Fruit fly (Drosophila melanogaster): ENCODE data around the gene CG46467.

The CG46467 gene

DNA sequence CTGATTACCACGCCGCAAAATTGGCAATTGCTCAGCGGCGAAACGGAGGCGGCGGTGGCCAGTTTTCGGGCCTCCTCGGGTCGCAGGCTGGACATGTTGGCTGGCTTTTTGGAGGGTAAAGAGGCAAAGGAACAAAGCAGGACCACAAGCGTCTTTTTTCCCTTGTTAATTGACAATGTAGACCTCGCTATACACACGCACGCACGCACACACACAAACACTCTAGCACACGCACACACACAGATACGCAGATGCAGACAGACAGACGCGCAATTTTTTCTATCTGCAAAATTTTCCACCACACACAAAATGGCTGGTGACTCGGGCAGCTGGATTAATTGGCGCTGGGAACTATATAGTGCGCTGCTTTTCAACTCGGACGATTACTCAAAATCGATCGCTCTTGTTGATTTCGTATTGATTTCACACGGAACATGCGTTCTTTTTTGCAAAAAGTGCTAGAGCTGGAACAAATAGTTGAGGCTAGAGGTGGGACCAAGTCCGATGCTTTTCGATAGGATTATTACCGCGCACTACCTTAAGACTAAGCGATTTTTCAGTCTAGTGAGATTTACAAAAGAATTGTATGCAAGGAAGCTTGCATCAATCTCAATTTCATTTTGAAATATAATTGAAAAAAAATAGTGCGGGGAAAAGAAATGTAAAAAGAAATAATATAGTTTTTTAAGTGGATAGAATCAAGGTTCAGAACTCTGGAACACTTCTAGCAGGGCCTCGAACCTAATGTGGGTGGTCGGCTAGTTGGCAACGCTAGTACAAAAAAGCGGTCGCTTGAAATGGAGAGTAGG, 111.3 kb downstream of the CG46467 start, which contains the start of gene Art4:
TSS of gene Art4 (minus strand) at position 476 of the 809 bp plus-strand sequence.
- TF ChIP-seq Dll (optimal IDR thresholded peaks at IDR 0.05) (no peak), CG8478 (optimal IDR thresholded peaks at IDR 0.05) (no peak), pan (optimal IDR thresholded peaks at IDR 0.05) (no peak), psq (optimal IDR thresholded peaks at IDR 0.05) (no peak), EcR (GFP tag; optimal IDR thresholded peaks at IDR 0.05) (no peak), usp (GFP tag; optimal IDR thresholded peaks at IDR 0.05) (no peak)

DNA sequence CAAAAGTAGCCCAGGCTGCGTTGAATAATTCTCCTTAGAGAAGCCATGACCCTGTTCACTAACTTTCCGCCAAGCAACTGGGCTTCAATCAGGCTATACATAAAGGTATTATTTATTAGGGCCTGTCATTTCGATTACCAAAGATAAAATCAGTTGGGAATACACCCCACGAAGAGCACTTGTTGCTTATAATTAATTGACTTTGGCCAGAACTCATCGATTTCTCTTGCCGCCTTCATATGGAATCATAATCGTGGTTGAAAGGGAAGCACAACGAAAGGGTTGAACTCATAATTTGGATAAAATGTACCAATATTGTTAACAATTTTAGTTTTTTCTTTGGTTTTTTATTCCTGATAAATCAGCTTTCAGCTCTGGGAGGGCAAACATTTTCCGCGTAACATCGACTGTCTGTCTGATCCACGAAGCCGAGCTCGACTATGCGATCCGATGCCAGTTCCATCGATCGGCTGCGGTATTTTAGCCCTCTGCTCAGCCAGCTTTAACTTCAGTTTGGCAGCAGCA, 122.3 kb downstream of the CG46467 start, which contains the start of the genes Gr85a and Spn85F:
TSS of gene Gr85a (minus strand) at position 101 of the 525 bp plus-strand sequence.
TSS of gene Spn85F (plus strand) at position 475 of the 525 bp plus-strand sequence.
- no peak for TF ChIP-seq EcR (GFP tag; optimal IDR thresholded peaks at IDR 0.05)
- TF ChIP-seq pan (optimal IDR thresholded peaks at IDR 0.05) = no peak
- TF ChIP-seq CG8478 (optimal IDR thresholded peaks at IDR 0.05) = no peak
- TF ChIP-seq psq (optimal IDR thresholded peaks at IDR 0.05) = no peak
- TF ChIP-seq Dll (optimal IDR thresholded peaks at IDR 0.05) = no peak
- no peak for TF ChIP-seq usp (GFP tag; optimal IDR thresholded peaks at IDR 0.05)

- TF ChIP-seq psq (optimal IDR thresholded peaks at IDR 0.05) = no peak
- no peak for TF ChIP-seq Dll (optimal IDR thresholded peaks at IDR 0.05)
- no peak for TF ChIP-seq pan (optimal IDR thresholded peaks at IDR 0.05)
- TF ChIP-seq CG8478 (optimal IDR thresholded peaks at IDR 0.05) = no peak
- TF ChIP-seq usp (GFP tag; optimal IDR thresholded peaks at IDR 0.05) = no peak
- TF ChIP-seq EcR (GFP tag; optimal IDR thresholded peaks at IDR 0.05) = no peak
These were observed 126.8 kb downstream of the CG46467 start, which contains the start of gene CG5359 for dm6 chr3R:10001174-10001789. CG5359 (minus strand) TSS chr3R:10001276.

- no peak for TF ChIP-seq usp (GFP tag; optimal IDR thresholded peaks at IDR 0.05)
- no peak for TF ChIP-seq Dll (optimal IDR thresholded peaks at IDR 0.05)
- TF ChIP-seq CG8478 (optimal IDR thresholded peaks at IDR 0.05) = no peak
These were observed 149.7 kb downstream of the CG46467 start for dm6 chr3R:10024032-10024712.

dm6 chr3R:10025050-10025449, 150.6 kb downstream of the CG46467 start, which contains the start of gene CG31407:
CG31407 (minus strand) TSS chr3R:10025150.
- TF ChIP-seq pan (optimal IDR thresholded peaks at IDR 0.05) (no peak), psq (optimal IDR thresholded peaks at IDR 0.05) (no peak), CG8478 (optimal IDR thresholded peaks at IDR 0.05) (no peak), EcR (GFP tag; optimal IDR thresholded peaks at IDR 0.05) (no peak), Dll (optimal IDR thresholded peaks at IDR 0.05) (no peak), usp (GFP tag; optimal IDR thresholded peaks at IDR 0.05) (no peak)

DNA sequence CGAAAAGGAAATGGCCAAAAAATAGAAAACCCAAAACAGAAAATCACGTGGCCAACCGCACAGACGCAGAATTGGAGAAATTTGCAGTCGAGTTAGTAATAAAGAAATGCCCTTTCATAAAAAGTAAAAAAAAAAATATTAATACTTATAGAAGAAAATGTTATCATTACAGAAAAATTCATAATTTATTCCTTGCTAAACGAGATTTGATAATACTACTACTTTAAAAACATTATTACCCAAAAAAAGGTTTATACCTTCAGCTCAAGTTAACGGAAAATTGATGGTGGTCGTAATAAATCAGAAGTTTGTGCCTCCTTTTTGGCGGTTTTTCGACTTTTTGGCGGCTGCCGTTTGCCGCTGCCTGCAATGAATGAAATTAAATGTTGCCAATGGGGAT, 153.9 kb downstream of the CG46467 start:
- no peak for TF ChIP-seq CG8478 (optimal IDR thresholded peaks at IDR 0.05)
- no peak for TF ChIP-seq pan (optimal IDR thresholded peaks at IDR 0.05)
- TF ChIP-seq psq (optimal IDR thresholded peaks at IDR 0.05) = no peak
- no peak for TF ChIP-seq Dll (optimal IDR thresholded peaks at IDR 0.05)
- TF ChIP-seq usp (GFP tag; optimal IDR thresholded peaks at IDR 0.05) = no peak
- TF ChIP-seq EcR (GFP tag; optimal IDR thresholded peaks at IDR 0.05) = no peak

dm6 chr3R:10031480-10031879, 157.0 kb downstream of the CG46467 start:
- no peak for TF ChIP-seq pan (optimal IDR thresholded peaks at IDR 0.05)
- no peak for TF ChIP-seq EcR (GFP tag; optimal IDR thresholded peaks at IDR 0.05)
- no peak for TF ChIP-seq usp (GFP tag; optimal IDR thresholded peaks at IDR 0.05)
- no peak for TF ChIP-seq CG8478 (optimal IDR thresholded peaks at IDR 0.05)
- no peak for TF ChIP-seq Dll (optimal IDR thresholded peaks at IDR 0.05)
- TF ChIP-seq psq (optimal IDR thresholded peaks at IDR 0.05) = no peak

DNA sequence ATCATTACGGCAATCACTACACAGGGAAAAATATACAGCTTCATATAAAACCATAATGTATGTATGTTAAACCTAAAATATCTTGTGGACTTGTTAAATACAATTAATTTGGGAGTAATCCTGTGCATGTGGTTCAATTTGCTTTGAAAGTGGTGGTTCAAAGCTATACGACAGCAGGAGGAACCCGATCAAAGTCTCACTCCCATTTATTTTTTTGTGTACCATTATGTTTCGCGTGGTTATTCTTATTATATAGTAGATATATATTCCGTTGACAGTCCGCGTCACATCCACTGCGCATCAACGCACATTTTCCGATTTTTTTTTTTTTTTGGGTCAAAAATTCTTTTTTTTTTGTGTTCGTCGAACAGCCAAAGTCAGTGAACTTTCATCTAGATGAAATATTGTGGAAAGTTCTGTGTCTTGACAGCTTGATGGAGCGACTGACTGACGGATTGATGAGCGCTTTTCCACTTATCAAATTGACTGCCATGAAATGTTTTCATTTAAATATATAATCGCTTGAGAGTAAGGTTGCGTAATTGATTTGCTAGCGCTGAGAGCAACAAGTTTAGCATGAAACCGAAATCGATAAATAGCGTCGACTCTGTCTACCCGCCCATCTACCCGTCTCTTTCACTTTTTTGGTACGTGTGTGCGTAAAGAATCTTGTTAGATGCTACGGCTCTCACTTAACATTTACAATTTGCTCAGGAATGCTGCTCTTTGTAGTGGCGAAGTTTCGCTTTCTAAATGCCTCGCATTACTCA, 158.7 kb downstream of the CG46467 start:
- TF ChIP-seq usp (GFP tag; optimal IDR thresholded peaks at IDR 0.05) = no peak
- TF ChIP-seq psq (optimal IDR thresholded peaks at IDR 0.05) = no peak
- no peak for TF ChIP-seq pan (optimal IDR thresholded peaks at IDR 0.05)
- no peak for TF ChIP-seq CG8478 (optimal IDR thresholded peaks at IDR 0.05)
- TF ChIP-seq EcR (GFP tag; optimal IDR thresholded peaks at IDR 0.05) = no peak
- no peak for TF ChIP-seq Dll (optimal IDR thresholded peaks at IDR 0.05)

DNA sequence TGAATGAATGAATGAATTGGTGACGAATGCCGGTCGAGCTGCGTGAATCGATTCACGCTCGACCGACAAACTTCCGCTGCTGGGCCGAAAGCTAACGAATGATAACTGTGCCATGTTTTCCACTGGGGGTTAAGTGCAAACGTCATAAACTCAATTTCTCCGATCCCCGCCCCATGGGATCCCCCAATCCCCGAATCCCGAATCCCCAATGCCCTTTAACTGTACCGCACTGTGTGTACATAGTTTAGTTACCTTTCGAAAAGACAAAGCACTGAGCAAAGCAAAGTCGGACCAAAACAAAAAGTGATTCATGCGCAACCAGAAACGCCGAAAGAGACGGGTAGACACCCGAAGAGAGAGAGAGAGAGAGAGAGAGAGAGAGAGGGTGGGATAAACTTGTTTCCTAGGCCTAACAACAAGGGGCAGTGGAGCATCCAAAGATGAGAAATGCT, 160.5 kb downstream of the CG46467 start:
- TF ChIP-seq usp (GFP tag; optimal IDR thresholded peaks at IDR 0.05) (no peak), Dll (optimal IDR thresholded peaks at IDR 0.05) (no peak), CG8478 (optimal IDR thresholded peaks at IDR 0.05) (no peak), psq (optimal IDR thresholded peaks at IDR 0.05) (no peak), pan (optimal IDR thresholded peaks at IDR 0.05) (no peak), EcR (GFP tag; optimal IDR thresholded peaks at IDR 0.05) (no peak)

DNA sequence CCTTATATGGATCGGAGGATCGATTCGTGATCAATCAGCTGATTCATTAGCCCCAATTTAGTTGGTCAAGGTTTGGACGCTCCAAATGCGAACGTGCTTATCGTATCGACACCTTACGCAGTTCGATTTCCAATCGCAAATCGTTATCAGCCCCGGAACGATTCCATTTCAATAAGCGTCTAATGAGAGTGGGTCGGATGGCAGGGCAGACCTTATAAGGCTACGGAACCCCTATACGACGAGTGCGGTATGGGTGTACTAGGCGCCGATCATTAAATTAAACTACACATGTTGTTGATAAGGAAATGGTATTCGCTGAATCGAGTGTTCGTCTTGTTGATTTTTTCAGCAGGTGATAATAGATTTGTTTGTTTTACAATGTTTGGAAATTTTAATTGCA, 161.3 kb downstream of the CG46467 start:
- TF ChIP-seq pan (optimal IDR thresholded peaks at IDR 0.05) (no peak), EcR (GFP tag; optimal IDR thresholded peaks at IDR 0.05) (no peak), CG8478 (optimal IDR thresholded peaks at IDR 0.05) (no peak), psq (optimal IDR thresholded peaks at IDR 0.05) (no peak), Dll (optimal IDR thresholded peaks at IDR 0.05) (no peak), usp (GFP tag; optimal IDR thresholded peaks at IDR 0.05) (no peak)
